Worm (Caenorhabditis elegans): ENCODE measurements around the gene str-28.
A peak's percentile ranks its signal among the peaks of the same experiment; 100 is the strongest.

Gene str-28

ce11 chrV:7472815-7473214 is at the start of gene str-28:
Gene str-28, minus strand, starts transcription at chrV:7472915.
- TF ChIP-seq lin-13 (GFP tag; optimal IDR thresholded peaks at IDR 0.05) (no peak), nhr-10 (tag; optimal IDR thresholded peaks at IDR 0.05) (no peak), skn-1 (tag; optimal IDR thresholded peaks at IDR 0.05) (no peak), F49E8.2 (tag; optimal IDR thresholded peaks at IDR 0.05; ENCODE audit: borderline replicate concordance) (no peak), pqm-1 (tag; optimal IDR thresholded peaks at IDR 0.05) (no peak), spr-1 (tag; optimal IDR thresholded peaks at IDR 0.05) (no peak), mes-2 (tag; optimal IDR thresholded peaks at IDR 0.05; ENCODE audit: poor library complexity, severe bottlenecking) (no peak), arid-1 (GFP tag; conservative IDR thresholded peaks at IDR 0.05) (no peak), lim-7 (GFP tag; IDR thresholded peaks at IDR 0.05) (no peak), ces-1 (GFP tag; optimal IDR thresholded peaks at IDR 0.05) (no peak), nhr-102 (tag; optimal IDR thresholded peaks at IDR 0.05) (no peak), rbr-2 (tag; optimal IDR thresholded peaks at IDR 0.05) (no peak)

DNA sequence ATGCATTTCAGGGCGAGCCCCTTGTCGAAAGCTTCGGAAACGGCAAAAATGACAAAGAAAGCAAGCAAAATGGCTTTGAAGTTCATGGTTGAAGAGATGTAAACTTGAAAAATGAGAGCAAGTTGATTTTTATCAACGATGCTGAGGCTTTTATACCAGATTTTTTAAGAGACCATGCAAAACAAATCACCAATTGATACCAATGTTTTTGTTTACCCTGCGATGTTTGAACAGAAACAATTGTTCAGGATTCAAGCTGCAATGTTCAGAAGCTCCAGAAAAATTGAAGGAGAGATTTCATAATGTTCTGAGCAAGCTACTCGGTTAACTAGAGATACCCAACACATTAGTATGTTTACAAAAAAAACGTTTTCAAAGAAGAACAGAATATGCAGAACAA is 49.6 kb upstream of the str-28 start, which contains the start of gene C54F6.15:
TSS of gene C54F6.15 (minus strand) at position 101 of the 400 bp plus-strand sequence.
- TF ChIP-seq cey-2 (tag; optimal IDR thresholded peaks at IDR 0.05; ENCODE audit: borderline replicate concordance, insufficient read depth), result no peak
- no peak for TF ChIP-seq spr-3 (GFP tag; optimal IDR thresholded peaks at IDR 0.05)
- TF ChIP-seq zfp-3 (GFP tag; conservative IDR thresholded peaks at IDR 0.05), result no peak
- TF ChIP-seq ZK546.5 (tag; optimal IDR thresholded peaks at IDR 0.05), result no peak
- no peak for TF ChIP-seq nhr-76 (tag; optimal IDR thresholded peaks at IDR 0.05)
- TF ChIP-seq set-16 (GFP tag; IDR thresholded peaks at IDR 0.05), result no peak
- no peak for TF ChIP-seq skn-1 (tag; optimal IDR thresholded peaks at IDR 0.05)

DNA sequence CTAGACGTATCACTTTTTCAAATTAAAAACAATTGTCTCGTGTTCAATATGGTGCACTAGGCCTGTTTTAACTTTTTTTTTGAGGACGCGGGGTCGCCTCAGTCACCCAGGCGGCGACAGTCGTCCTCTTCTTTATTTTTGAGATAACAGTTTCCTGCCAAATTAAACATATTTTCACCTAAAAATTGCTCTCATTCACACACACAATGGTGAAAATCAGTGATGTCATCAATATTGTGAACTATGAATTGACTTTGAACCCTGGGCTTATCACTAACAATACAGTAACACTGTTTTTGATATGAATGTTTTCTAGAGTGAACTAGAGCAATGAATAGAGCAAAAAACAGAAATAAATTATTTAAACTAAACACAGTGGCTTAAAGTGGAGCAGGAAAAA is 48.6 kb upstream of the str-28 start:
- no peak for TF ChIP-seq zip-11 (GFP tag; IDR thresholded peaks at IDR 0.05)
- no peak for TF ChIP-seq daf-16 (GFP tag; optimal IDR thresholded peaks at IDR 0.05)
- peak; percentile 94 for TF ChIP-seq daf-16 (tag; optimal IDR thresholded peaks at IDR 0.05)
- no peak for TF ChIP-seq hlh-30 (tag; optimal IDR thresholded peaks at IDR 0.05; ENCODE audit: insufficient read depth)
- peak; percentile 41 for TF ChIP-seq nhr-28 (tag; optimal IDR thresholded peaks at IDR 0.05)
- TF ChIP-seq hlh-11 (tag; optimal IDR thresholded peaks at IDR 0.05), result no peak
- no peak for TF ChIP-seq snpc-4 (tag; optimal IDR thresholded peaks at IDR 0.05)
- no peak for TF ChIP-seq set-16 (GFP tag; IDR thresholded peaks at IDR 0.05)
- TF ChIP-seq ceh-62 (tag; optimal IDR thresholded peaks at IDR 0.05), result no peak
- TF ChIP-seq zfp-3 (GFP tag; conservative IDR thresholded peaks at IDR 0.05), result no peak
- no peak for TF ChIP-seq duxl-1 (tag; optimal IDR thresholded peaks at IDR 0.05; ENCODE audit: poor library complexity)
- TF ChIP-seq nhr-77 (tag; optimal IDR thresholded peaks at IDR 0.05), result peak; percentile 22
- no peak for TF ChIP-seq D1046.2 (GFP tag; IDR thresholded peaks at IDR 0.05)
- TF ChIP-seq spr-1 (tag; optimal IDR thresholded peaks at IDR 0.05), result no peak
- no peak for TF ChIP-seq egl-27 (tag; optimal IDR thresholded peaks at IDR 0.05)
- TF ChIP-seq lim-7 (GFP tag; IDR thresholded peaks at IDR 0.05), result no peak
- TF ChIP-seq pqm-1 (tag; optimal IDR thresholded peaks at IDR 0.05), result peak; percentile 58
- no peak for TF ChIP-seq skn-1 (tag; optimal IDR thresholded peaks at IDR 0.05)
- TF ChIP-seq hif-1 (tag; optimal IDR thresholded peaks at IDR 0.05), result no peak
- TF ChIP-seq Y48G9A.11 (GFP tag; IDR thresholded peaks at IDR 0.05), result no peak
- no peak for TF ChIP-seq tra-1 (GFP tag; IDR thresholded peaks at IDR 0.05)
- no peak for TF ChIP-seq Y105C5A.15 (GFP tag; IDR thresholded peaks at IDR 0.05)
- no peak for TF ChIP-seq ceh-44 (GFP tag; IDR thresholded peaks at IDR 0.05)
- TF ChIP-seq mep-1 (tag; optimal IDR thresholded peaks at IDR 0.05), result no peak
- no peak for TF ChIP-seq snpc-1.2 (GFP tag; IDR thresholded peaks at IDR 0.05)
- TF ChIP-seq egl-43 (GFP tag; IDR thresholded peaks at IDR 0.05), result no peak
- TF ChIP-seq lin-38 (GFP tag; IDR thresholded peaks at IDR 0.05), result no peak
- TF ChIP-seq dmd-8 (GFP tag; IDR thresholded peaks at IDR 0.05), result no peak
- no peak for TF ChIP-seq dmd-9 (GFP tag; IDR thresholded peaks at IDR 0.05)
- no peak for TF ChIP-seq unc-39 (tag; optimal IDR thresholded peaks at IDR 0.05)
- no peak for TF ChIP-seq nhr-76 (tag; optimal IDR thresholded peaks at IDR 0.05)
- no peak for TF ChIP-seq F49E8.2 (tag; optimal IDR thresholded peaks at IDR 0.05; ENCODE audit: borderline replicate concordance)
- TF ChIP-seq nhr-48 (tag; optimal IDR thresholded peaks at IDR 0.05), result peak; percentile 19
- no peak for TF ChIP-seq madf-5 (GFP tag; IDR thresholded peaks at IDR 0.05)
- no peak for TF ChIP-seq tag-97 (GFP tag; IDR thresholded peaks at IDR 0.05)
- TF ChIP-seq fkh-10 (GFP tag; optimal IDR thresholded peaks at IDR 0.05), result no peak
- TF ChIP-seq daf-8 (GFP tag; IDR thresholded peaks at IDR 0.05), result no peak
- no peak for TF ChIP-seq nhr-11 (tag; optimal IDR thresholded peaks at IDR 0.05)
